Worm (Caenorhabditis elegans): ENCODE measurements around the gene F40G9.14.

Gene F40G9.14

ce11 chrIII:147570-148076 is 30.0 kb downstream of the F40G9.14 start, which contains the start of gene sqst-5:
TSS of gene sqst-5 (minus strand) at chrIII:147620.
- TF ChIP-seq unc-62 (GFP tag; optimal IDR thresholded peaks at IDR 0.05), result no peak

DNA sequence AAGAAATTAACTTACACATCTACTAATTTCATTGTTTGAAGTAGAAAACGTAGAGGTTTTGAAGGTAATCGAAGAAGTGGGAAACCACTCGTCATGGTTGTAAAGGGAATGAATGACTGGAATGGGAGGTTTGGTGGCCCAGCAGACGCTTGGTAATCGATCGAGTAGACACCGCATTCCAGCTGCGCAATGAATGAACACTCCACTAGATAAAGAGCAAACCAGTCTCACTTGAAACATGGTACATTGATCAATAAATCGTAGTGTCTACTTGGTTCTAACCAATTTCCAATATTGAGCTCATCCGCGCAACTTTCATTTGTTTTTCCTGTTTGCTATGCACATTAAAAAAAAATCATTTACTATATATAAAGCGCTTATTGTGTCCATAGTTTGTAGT is 31.2 kb downstream of the F40G9.14 start, which contains the start of gene fbxb-84:
TSS of gene fbxb-84 (minus strand) at position 101 of the 400 bp plus-strand sequence.
- TF ChIP-seq unc-62 (GFP tag; optimal IDR thresholded peaks at IDR 0.05), result no peak

- TF ChIP-seq unc-62 (GFP tag; optimal IDR thresholded peaks at IDR 0.05), result no peak
Observed at ce11 chrIII:145078-145477, 32.5 kb downstream of the F40G9.14 start, which contains the start of the genes T17A3.12 and fbxb-83. TSS of gene T17A3.12 (minus strand) at chrIII:145178. TSS of gene fbxb-83 (minus strand) at chrIII:145211.

- TF ChIP-seq unc-62 (GFP tag; optimal IDR thresholded peaks at IDR 0.05), result no peak
Observed at ce11 chrIII:143121-143520, 34.5 kb downstream of the F40G9.14 start, which contains the start of gene fbxb-82. TSS of gene fbxb-82 (minus strand) at chrIII:143221.

DNA sequence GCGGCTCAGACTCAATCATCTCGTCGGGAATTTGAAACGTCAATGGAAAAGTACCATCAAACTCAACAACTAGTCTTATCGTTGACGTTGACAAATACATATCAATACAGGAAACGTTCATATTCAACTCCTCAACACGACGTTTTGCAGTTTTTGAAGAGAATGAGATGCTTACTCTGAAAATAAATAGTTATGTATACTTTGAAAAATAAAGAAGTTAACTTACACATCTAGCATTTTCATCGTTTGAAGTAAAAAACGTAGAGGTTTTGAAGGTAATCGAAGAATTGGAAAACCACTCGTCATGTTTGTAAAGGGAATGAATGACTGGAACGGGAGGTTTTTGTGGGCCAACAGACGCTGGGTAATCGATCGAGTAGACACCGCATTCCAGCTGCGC is 36.7 kb downstream of the F40G9.14 start, which contains the start of gene fbxb-81:
TSS of gene fbxb-81 (minus strand) at position 314 of the 400 bp plus-strand sequence.
- no peak for TF ChIP-seq unc-62 (GFP tag; optimal IDR thresholded peaks at IDR 0.05)

ce11 chrIII:134194-134593 is 43.4 kb downstream of the F40G9.14 start, which contains the start of gene pals-25:
TSS of gene pals-25 (plus strand) at chrIII:134494.
- no peak for TF ChIP-seq unc-62 (GFP tag; optimal IDR thresholded peaks at IDR 0.05)

DNA sequence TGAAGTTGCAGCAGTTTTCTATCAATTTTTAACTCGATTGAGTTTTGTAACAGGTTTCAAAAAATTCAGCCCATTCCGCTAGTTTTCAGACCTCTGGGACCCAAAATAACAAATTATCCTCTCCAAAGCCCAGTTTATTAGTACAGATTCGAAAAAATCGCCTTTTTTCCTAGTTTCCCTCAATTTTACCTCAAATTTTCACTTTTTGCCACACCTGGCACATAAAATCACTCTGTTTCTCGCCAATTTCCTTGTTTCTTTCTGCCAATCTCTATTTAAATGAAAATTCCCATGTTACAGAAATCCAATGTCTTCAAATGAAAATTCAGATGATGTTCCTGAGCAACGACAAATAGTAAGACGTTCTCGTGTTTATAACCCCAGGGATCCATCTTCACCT is 45.5 kb downstream of the F40G9.14 start, which contains the start of gene pals-22:
TSS of gene pals-22 (plus strand) at position 301 of the 400 bp plus-strand sequence.
- TF ChIP-seq unc-62 (GFP tag; optimal IDR thresholded peaks at IDR 0.05), result no peak

ce11 chrIII:131627-132026 is 46.0 kb downstream of the F40G9.14 start:
- TF ChIP-seq unc-62 (GFP tag; optimal IDR thresholded peaks at IDR 0.05), result no peak

- no peak for TF ChIP-seq unc-62 (GFP tag; optimal IDR thresholded peaks at IDR 0.05)
Observed at ce11 chrIII:130650-131049, 47.0 kb downstream of the F40G9.14 start, which contains the start of the genes nhr-280 and C29F9.2. TSS of gene nhr-280 (minus strand) at chrIII:130750. TSS of gene C29F9.2 (plus strand) at chrIII:130947.

Data from whole organism, dauer.